Worm (Caenorhabditis elegans): ENCODE results near the gene rps-30.
A peak's percentile ranks its signal among the peaks of the same experiment; 100 is the strongest.

rps-30 gene

ce11 chrV:7776029-7776628 lies at the start of gene rps-30, which contains the start of gene rpl-39:
Gene rps-30 (plus strand): TSS chrV:7776578.
Gene rpl-39 (minus strand): TSS chrV:7776079.
- no peak for TF ChIP-seq mab-9 (GFP tag; IDR thresholded peaks at IDR 0.05)
- TF ChIP-seq snpc-4 (tag; optimal IDR thresholded peaks at IDR 0.05): peak; percentile 63
- peak; percentile 62 for TF ChIP-seq nhr-77 (tag; optimal IDR thresholded peaks at IDR 0.05)
- no peak for TF ChIP-seq ets-5 (GFP tag; IDR thresholded peaks at IDR 0.05)
- TF ChIP-seq lin-39 (tag; optimal IDR thresholded peaks at IDR 0.05): peak; percentile 39
- peak; percentile 37; the same call in 1 of the 2 replicates for TF ChIP-seq ceh-88 (GFP tag; IDR thresholded peaks at IDR 0.05)
- TF ChIP-seq nhr-76 (tag; optimal IDR thresholded peaks at IDR 0.05): no peak
- TF ChIP-seq skn-1 (tag; optimal IDR thresholded peaks at IDR 0.05): peak; percentile 89
- TF ChIP-seq fkh-4 (tag; optimal IDR thresholded peaks at IDR 0.05; ENCODE audit: borderline replicate concordance): peak; percentile 17
- no peak for TF ChIP-seq ztf-11 (tag; optimal IDR thresholded peaks at IDR 0.05)
- TF ChIP-seq blmp-1 (tag; optimal IDR thresholded peaks at IDR 0.05): peak; percentile 71
- peak; percentile 83 to 91 for TF ChIP-seq efl-1 (optimal IDR thresholded peaks at IDR 0.05)
- peak; percentile 77 to 97 for TF ChIP-seq efl-1 (GFP tag; optimal IDR thresholded peaks at IDR 0.05 in 1 of 2)
- no peak for TF ChIP-seq C04F5.9 (tag; optimal IDR thresholded peaks at IDR 0.05)
- TF ChIP-seq egl-27 (tag; optimal IDR thresholded peaks at IDR 0.05): no peak
- TF ChIP-seq ama-1 (optimal IDR thresholded peaks at IDR 0.05): peak; percentile 39
- TF ChIP-seq lin-14 (GFP tag; optimal IDR thresholded peaks at IDR 0.05): peak; percentile 88
- peak; percentile 77 to 80 (median 78) for TF ChIP-seq dpl-1 (GFP tag; optimal IDR thresholded peaks at IDR 0.05)
- TF ChIP-seq nhr-19 (GFP tag; conservative IDR thresholded peaks at IDR 0.05): peak; percentile 81
- peak; percentile 46 for TF ChIP-seq fkh-10 (GFP tag; optimal IDR thresholded peaks at IDR 0.05)
- TF ChIP-seq mep-1 (tag; optimal IDR thresholded peaks at IDR 0.05): peak; percentile 90
- TF ChIP-seq C34B4.2 (tag; optimal IDR thresholded peaks at IDR 0.05): no peak
- no peak for TF ChIP-seq unc-30 (tag; optimal IDR thresholded peaks at IDR 0.05)
- no peak for TF ChIP-seq elt-2 (tag; optimal IDR thresholded peaks at IDR 0.05)
- no peak for TF ChIP-seq pqm-1 (tag; optimal IDR thresholded peaks at IDR 0.05)
- no peak for TF ChIP-seq tlp-1 (tag; optimal IDR thresholded peaks at IDR 0.05)
- peak; percentile 82 for TF ChIP-seq xbp-1 (tag; optimal IDR thresholded peaks at IDR 0.05)
- TF ChIP-seq swsn-7 (tag; optimal IDR thresholded peaks at IDR 0.05): peak; percentile 79
- peak; percentile 79 for TF ChIP-seq lin-15B (tag; optimal IDR thresholded peaks at IDR 0.05)
- no peak for TF ChIP-seq ceh-63 (GFP tag; optimal IDR thresholded peaks at IDR 0.05)
- TF ChIP-seq nhr-71 (tag; optimal IDR thresholded peaks at IDR 0.05): peak; percentile 91
- TF ChIP-seq egl-13 (tag; optimal IDR thresholded peaks at IDR 0.05): no peak
- TF ChIP-seq ces-1 (GFP tag; optimal IDR thresholded peaks at IDR 0.05): no peak
- peak; percentile 60 for TF ChIP-seq unc-86 (tag; optimal IDR thresholded peaks at IDR 0.05)
- no peak for TF ChIP-seq vab-15 (tag; optimal IDR thresholded peaks at IDR 0.05)
- TF ChIP-seq snu-23 (GFP tag; optimal IDR thresholded peaks at IDR 0.05): peak; percentile 91
- TF ChIP-seq sox-4 (tag; optimal IDR thresholded peaks at IDR 0.05): no peak
- TF ChIP-seq ceh-82 (tag; optimal IDR thresholded peaks at IDR 0.05): peak; percentile 84 to 94 (median 84)
- peak; percentile 30 for TF ChIP-seq zag-1 (tag; optimal IDR thresholded peaks at IDR 0.05)
- peak; percentile 88 for TF ChIP-seq lin-13 (GFP tag; optimal IDR thresholded peaks at IDR 0.05)
- TF ChIP-seq fkh-8 (tag; optimal IDR thresholded peaks at IDR 0.05): peak; percentile 85
- no peak for TF ChIP-seq hlh-4 (tag; optimal IDR thresholded peaks at IDR 0.05)
- peak; percentile 86 for TF ChIP-seq rnt-1 (tag; optimal IDR thresholded peaks at IDR 0.05)
- TF ChIP-seq nhr-85 (tag): peak; percentile 87
- TF ChIP-seq pag-3 (tag; optimal IDR thresholded peaks at IDR 0.05; ENCODE audit: borderline replicate concordance, insufficient read depth): no peak
- TF ChIP-seq C16A3.4 (tag; optimal IDR thresholded peaks at IDR 0.05): peak; percentile 84
- no peak for TF ChIP-seq hlh-17 (GFP tag; optimal IDR thresholded peaks at IDR 0.05; ENCODE audit: borderline replicate concordance)
- TF ChIP-seq unc-98 (GFP tag; IDR thresholded peaks at IDR 0.05): 0 out of 2 replicates have a peak, but pooled peaks have one; percentile 31
- peak; percentile 24 for TF ChIP-seq aha-1 (tag; optimal IDR thresholded peaks at IDR 0.05)
- TF ChIP-seq nhr-237 (tag; optimal IDR thresholded peaks at IDR 0.05): peak; percentile 17
- no peak for TF ChIP-seq nhr-84 (tag; optimal IDR thresholded peaks at IDR 0.05)
- TF ChIP-seq sptf-1 (tag; optimal IDR thresholded peaks at IDR 0.05): no peak
- peak; percentile 29 for TF ChIP-seq nhr-11 (tag; optimal IDR thresholded peaks at IDR 0.05)

All from whole organism, L1 larva.